Worm (Caenorhabditis elegans) whole organism, late embryonic: Measurements from ENCODE around the gene clec-140.

ENCODE experiments used
- K09A11.1 ChIP-seq: sonication (generic microtip); optimal IDR thresholded peaks from 2 replicates; lab custom pipeline; 2017; ENCODE audit warnings: antibody characterized with exemption, mild to moderate bottlenecking, missing genetic modification characterization, missing compliant biosample characterization; ENCODE audit not compliant: insufficient read depth
- ceh-18 ChIP-seq: sonication (generic microtip); optimal IDR thresholded peaks from 2 replicates; lab custom pipeline; 2016; ENCODE audit warnings: missing genetic modification characterization, missing compliant biosample characterization
- ceh-22 ChIP-seq: sonication (generic microtip); optimal IDR thresholded peaks from 2 replicates; lab custom pipeline; 2017; ENCODE audit warnings: missing biosample characterization, missing genetic modification characterization
- ceh-9 ChIP-seq: sonication (generic microtip); optimal IDR thresholded peaks from 2 replicates; lab custom pipeline; 2016; ENCODE audit warnings: mild to moderate bottlenecking, missing genetic modification characterization, inconsistent platforms, missing compliant biosample characterization
- gmeb-2 ChIP-seq: sonication (generic microtip); optimal IDR thresholded peaks from 2 replicates; lab custom pipeline; 2016; ENCODE audit warnings: missing genetic modification characterization, inconsistent platforms, missing compliant biosample characterization
- pqm-1 ChIP-seq: sonication (generic microtip); optimal IDR thresholded peaks from 2 replicates; lab custom pipeline; 2016; ENCODE audit warnings: missing genetic modification characterization, missing compliant biosample characterization
- pros-1 ChIP-seq: fragments of 150-350 bp; optimal IDR thresholded peaks from 2 replicates; lab custom pipeline; 2014; ENCODE audit warnings: missing biosample characterization, missing genetic modification reagents, missing genetic modification characterization
- rnt-1 ChIP-seq: sonication (generic microtip); optimal IDR thresholded peaks from 2 replicates; lab custom pipeline; 2016; ENCODE audit warnings: missing genetic modification characterization, missing compliant biosample characterization
- sdc-2 ChIP-seq: sonication (generic microtip); optimal IDR thresholded peaks from 2 replicates; lab custom pipeline; 2016; ENCODE audit warnings: missing genotype, missing genetic modification characterization, missing compliant biosample characterization

ce11 chrII:4673670-4674069, 810 bp downstream of the clec-140 start:
- TF ChIP-seq pros-1 (tag; lab: Kevin White, UChicago) (no peak), gmeb-2 (tag; lab: Kevin White, UChicago) (no peak), rnt-1 (tag; lab: Kevin White, UChicago) (no peak), pqm-1 (no peak), ceh-22 (tag; lab: Kevin White, UChicago) (no peak), ceh-9 (tag; lab: Kevin White, UChicago) (no peak), K09A11.1 (tag; lab: Kevin White, UChicago) (no peak), ceh-18 (tag; lab: Kevin White, UChicago) (no peak), sdc-2 (no peak)
